Fruit fly (Drosophila melanogaster): Measurements from ENCODE around the gene Sox21b.

- TF ChIP-seq CG7045 (GFP tag; optimal IDR thresholded peaks at IDR 0.05) (peak; percentile 11), CG14711 (tag; optimal IDR thresholded peaks at IDR 0.05) (no peak), CG7101 (tag; optimal IDR thresholded peaks at IDR 0.05) (no peak), cic (GFP tag; optimal IDR thresholded peaks at IDR 0.05) (no peak), kay (GFP tag; ENCODE audit: borderline replicate concordance) (no peak), CG12768 (GFP tag; optimal IDR thresholded peaks at IDR 0.05) (no peak)
These were observed at the start of gene Sox21b for dm6 chr3L:14131274-14131989.

Data from whole organism, adult.